Fruit fly (Drosophila melanogaster) whole organism, embryonic: ENCODE data around the gene nod.

ENCODE experiments used
- B-H2 ChIP-seq: fragments of 200-800 bp; sonication (Bioruptor generic); optimal IDR thresholded peaks from 2 replicates; lab custom pipeline; 2018; ENCODE audit warnings: missing biosample characterization, mild to moderate bottlenecking, missing genetic modification characterization
- Bgb ChIP-seq: fragments of 200-800 bp; sonication (Bioruptor generic); IDR thresholded peaks from 2 replicates; pipeline ENCODE4 v1.3.6; 2022; ENCODE audit warnings: missing biosample characterization, missing genetic modification characterization; ENCODE audit not compliant: partially characterized antibody
- CG10462 ChIP-seq: fragments of 200-800 bp; sonication (Bioruptor generic); optimal IDR thresholded peaks from 2 replicates; lab custom pipeline; 2016; ENCODE audit warnings: missing biosample characterization, missing genetic modification characterization
- CG12659 ChIP-seq: fragments of 200-800 bp; sonication (Bioruptor generic); optimal IDR thresholded peaks from 3 replicates; lab custom pipeline; 2017; ENCODE audit warnings: mild to moderate bottlenecking, missing biosample characterization, missing genetic modification reagents, missing genetic modification characterization
- CG12942 ChIP-seq: fragments of 200-800 bp; sonication (Bioruptor generic); optimal IDR thresholded peaks from 3 replicates; lab custom pipeline; 2016; ENCODE audit warnings: missing biosample characterization, missing genetic modification characterization
- CG14860 ChIP-seq: fragments of 200-800 bp; sonication (Bioruptor generic); IDR thresholded peaks from 3 replicates; pipeline ENCODE4 v1.3.6; 2022; ENCODE audit warnings: missing biosample characterization, missing genetic modification characterization; ENCODE audit not compliant: partially characterized antibody
- CG1832 ChIP-seq: fragments of 200-800 bp; sonication (Bioruptor generic); optimal IDR thresholded peaks from 2 replicates; lab custom pipeline; 2017; ENCODE audit warnings: missing biosample characterization, mild to moderate bottlenecking, missing genetic modification characterization, inconsistent platforms
- CG34422 ChIP-seq: fragments of 200-800 bp; sonication (Bioruptor generic); IDR thresholded peaks from 3 replicates; pipeline ENCODE4 v1.3.6; 2022; ENCODE audit warnings: missing biosample characterization, missing genetic modification characterization
- CG3726 ChIP-seq: fragments of 200-800 bp; sonication (Bioruptor generic); IDR thresholded peaks from 3 replicates; pipeline ENCODE4, ENCODE4 v1.3.6; 2022; ENCODE audit warnings: missing biosample characterization, missing genetic modification characterization
- CG3847 ChIP-seq: fragments of 200-800 bp; sonication (Bioruptor generic); IDR thresholded peaks from 2 replicates; pipeline ENCODE4 v1.3.6; 2022; ENCODE audit warnings: missing biosample characterization, missing genetic modification characterization
- CG4282 ChIP-seq: fragments of 200-800 bp; sonication (Bioruptor generic); optimal IDR thresholded peaks from 2 replicates; lab custom pipeline; 2016; ENCODE audit warnings: missing biosample characterization, missing genetic modification characterization
- CG4328 ChIP-seq: fragments of 200-800 bp; sonication (Bioruptor generic); optimal IDR thresholded peaks from 3 replicates; lab custom pipeline; 2017; ENCODE audit warnings: missing biosample characterization, missing genetic modification reagents, missing genetic modification characterization
- CG43689 ChIP-seq: fragments of 200-800 bp; sonication (Bioruptor generic); IDR thresholded peaks from 2 replicates; pipeline ENCODE4 v1.3.6; 2022; ENCODE audit warnings: missing biosample characterization, missing genetic modification characterization
- CG4424 ChIP-seq: fragments of 200-800 bp; sonication (Bioruptor generic); optimal IDR thresholded peaks from 3 replicates; lab custom pipeline; 2016; ENCODE audit warnings: missing biosample characterization, missing genetic modification characterization
- CG6654 ChIP-seq: fragments of 200-800 bp; sonication (Bioruptor generic); optimal IDR thresholded peaks from 2 replicates; lab custom pipeline; 2017; ENCODE audit warnings: missing biosample characterization, mild to moderate bottlenecking, missing genetic modification characterization
- CG7372 ChIP-seq: fragments of 200-800 bp; sonication (Bioruptor generic); IDR thresholded peaks from 2 replicates; pipeline ENCODE4 v1.3.6; 2022; ENCODE audit warnings: missing biosample characterization, missing genetic modification characterization
- CG9817 ChIP-seq: fragments of 200-800 bp; sonication (Bioruptor generic); optimal IDR thresholded peaks from 2 replicates; lab custom pipeline; 2018; ENCODE audit warnings: missing biosample characterization, mild to moderate bottlenecking, missing genetic modification characterization, moderate library complexity
- CrebB ChIP-seq: fragments of 200-800 bp; sonication (Bioruptor generic); optimal IDR thresholded peaks from 3 replicates; lab custom pipeline; 2018; ENCODE audit warnings: missing biosample characterization, mild to moderate bottlenecking, missing genetic modification characterization
- D19A ChIP-seq: fragments of 200-800 bp; optimal IDR thresholded peaks from 3 replicates; lab custom pipeline; 2019; ENCODE audit warnings: missing biosample characterization, mild to moderate bottlenecking, missing genetic modification characterization, moderate library complexity
- Deaf1 ChIP-seq: fragments of 200-800 bp; optimal IDR thresholded peaks from 3 replicates; lab custom pipeline; 2019; ENCODE audit warnings: missing biosample characterization, mild to moderate bottlenecking, missing genetic modification characterization, moderate library complexity
- Dip2 ChIP-seq: fragments of 200-800 bp; sonication (Bioruptor generic); IDR thresholded peaks from 2 replicates; pipeline ENCODE4 v1.3.6; 2022; ENCODE audit warnings: missing biosample characterization, missing genetic modification characterization
- Fer3 ChIP-seq: fragments of 200-800 bp; sonication (Bioruptor generic); optimal IDR thresholded peaks from 2 replicates; lab custom pipeline; 2018; ENCODE audit warnings: missing biosample characterization, mild to moderate bottlenecking, missing genetic modification characterization, moderate library complexity
- Hmx ChIP-seq: fragments of 200-800 bp; sonication (Bioruptor generic); optimal IDR thresholded peaks from 2 replicates; lab custom pipeline; 2016; ENCODE audit warnings: missing biosample characterization, missing genetic modification characterization
- NFAT ChIP-seq: fragments of 200-800 bp; sonication (Bioruptor generic); IDR thresholded peaks from 2 replicates; pipeline ENCODE4 v1.3.6; 2022; ENCODE audit warnings: missing biosample characterization, missing genetic modification characterization
- NK7.1 ChIP-seq: fragments of 200-800 bp; sonication (Bioruptor generic); optimal IDR thresholded peaks from 3 replicates; lab custom pipeline; 2016; ENCODE audit warnings: missing biosample characterization, missing genetic modification characterization
- Pdp1 ChIP-seq, 2 experiments: fragments of 200-800 bp; sonication (Bioruptor generic); optimal IDR thresholded peaks; 3 replicates each; lab custom pipeline; 2016; ENCODE audit warnings: missing biosample characterization in 2 of 2, missing genetic modification characterization in 2 of 2, mild to moderate bottlenecking in 1 of 2, moderate library complexity in 1 of 2
- Ravus ChIP-seq: fragments of 200-800 bp; sonication (Bioruptor generic); IDR thresholded peaks from 2 replicates; pipeline ENCODE4 v1.3.6; 2022; ENCODE audit warnings: missing biosample characterization, missing genetic modification characterization
- Side ChIP-seq: fragments of 200-800 bp; sonication (Bioruptor generic); optimal IDR thresholded peaks from 2 replicates; lab custom pipeline; 2016; ENCODE audit warnings: missing biosample characterization, missing genetic modification characterization
- Sox100B ChIP-seq: fragments of 200-800 bp; sonication (Bioruptor generic); optimal IDR thresholded peaks from 3 replicates; lab custom pipeline; 2018; ENCODE audit warnings: missing biosample characterization, mild to moderate bottlenecking, missing genetic modification characterization
- ab ChIP-seq: fragments of 200-800 bp; sonication (Bioruptor generic); optimal IDR thresholded peaks from 2 replicates; lab custom pipeline; 2016; ENCODE audit warnings: missing biosample characterization, missing genetic modification characterization
- ap ChIP-seq: fragments of 200-800 bp; sonication (Bioruptor generic); IDR thresholded peaks from 2 replicates; pipeline ENCODE4 v1.3.6; 2022; ENCODE audit warnings: missing biosample characterization, missing genetic modification characterization
- bcd ChIP-seq: fragments of 200-800 bp; sonication (Bioruptor generic); optimal IDR thresholded peaks from 2 replicates; lab custom pipeline; 2017; ENCODE audit warnings: missing biosample characterization, mild to moderate bottlenecking, missing genetic modification characterization
- bowl ChIP-seq: fragments of 200-800 bp; sonication (Bioruptor generic); IDR thresholded peaks from 2 replicates; pipeline ENCODE4 v1.3.6; 2022; ENCODE audit warnings: missing biosample characterization, missing genetic modification characterization
- ci ChIP-seq: fragments of 200-800 bp; sonication (Bioruptor generic); IDR thresholded peaks from 3 replicates; pipeline ENCODE4 v1.3.6; 2022; ENCODE audit warnings: missing biosample characterization, missing genetic modification characterization
- ewg ChIP-seq: fragments of 200-800 bp; sonication (Bioruptor generic); optimal IDR thresholded peaks from 3 replicates; lab custom pipeline; 2017; ENCODE audit warnings: mild to moderate bottlenecking, missing biosample characterization, missing genetic modification reagents, missing genetic modification characterization
- fd64A ChIP-seq: fragments of 200-800 bp; sonication (Bioruptor generic); optimal IDR thresholded peaks from 3 replicates; lab custom pipeline; 2018; ENCODE audit warnings: missing biosample characterization, mild to moderate bottlenecking, missing genetic modification characterization
- fru ChIP-seq: fragments of >200 bp; optimal IDR thresholded peaks from 2 replicates; lab custom pipeline; 2017
- gce ChIP-seq: fragments of 200-800 bp; sonication (Bioruptor generic); IDR thresholded peaks from 3 replicates; pipeline ENCODE4 v1.3.6; 2022; ENCODE audit warnings: missing biosample characterization, missing genetic modification characterization
- gcm ChIP-seq: fragments of 200-800 bp; sonication (Bioruptor generic); optimal IDR thresholded peaks from 2 replicates; lab custom pipeline; 2019; ENCODE audit warnings: missing biosample characterization, mild to moderate bottlenecking, missing genetic modification characterization, moderate library complexity
- gsb ChIP-seq: fragments of 200-800 bp; sonication (Bioruptor generic); IDR thresholded peaks from 2 replicates; pipeline ENCODE4 v1.3.6; 2022; ENCODE audit warnings: missing biosample characterization, missing genetic modification characterization
- maf-S ChIP-seq: fragments of 200-800 bp; sonication (Bioruptor generic); optimal IDR thresholded peaks from 2 replicates; lab custom pipeline; 2016; ENCODE audit warnings: missing biosample characterization, missing genetic modification characterization
- mld ChIP-seq: fragments of 200-800 bp; sonication (Bioruptor generic); IDR thresholded peaks from 3 replicates; pipeline ENCODE4 v1.3.6; 2022; ENCODE audit warnings: missing biosample characterization, missing genetic modification characterization; ENCODE audit not compliant: partially characterized antibody
- org-1 ChIP-seq: fragments of 200-800 bp; sonication (Bioruptor generic); optimal IDR thresholded peaks from 2 replicates; lab custom pipeline; 2017; ENCODE audit warnings: missing biosample characterization, missing genetic modification characterization
- pb ChIP-seq: fragments of 200-800 bp; sonication (Bioruptor generic); optimal IDR thresholded peaks from 3 replicates; lab custom pipeline; 2016; ENCODE audit warnings: missing biosample characterization, missing genetic modification characterization
- pho ChIP-seq: fragments of 200-800 bp; sonication (Bioruptor generic); optimal IDR thresholded peaks from 2 replicates; lab custom pipeline; 2016; ENCODE audit warnings: missing biosample characterization, missing genetic modification characterization
- sob ChIP-seq: fragments of 200-800 bp; sonication (Bioruptor generic); IDR thresholded peaks from 2 replicates; pipeline ENCODE4 v1.3.6; 2022; ENCODE audit warnings: missing biosample characterization, missing genetic modification characterization
- sug ChIP-seq: fragments of 200-800 bp; optimal IDR thresholded peaks from 2 replicates; lab custom pipeline; 2019; ENCODE audit warnings: missing biosample characterization, mild to moderate bottlenecking, missing genetic modification characterization, moderate library complexity
- zen ChIP-seq: fragments of 200-800 bp; sonication (Bioruptor generic); optimal IDR thresholded peaks from 3 replicates; lab custom pipeline; 2018; ENCODE audit warnings: missing biosample characterization, mild to moderate bottlenecking, missing genetic modification characterization, moderate library complexity

nod gene

dm6 chrX:11622649-11623425 lies 42.3 kb downstream of the nod start (continued):
- TF ChIP-seq CG1832 (GFP tag; lab: Kevin White, UChicago) (no peak), maf-S (GFP tag; lab: Kevin White, UChicago) (peak; percentile 63), fru (lab: Kevin White, UChicago) (no peak), B-H2 (GFP tag; lab: Kevin White, UChicago) (peak; percentile 3), CG4424 (peak; percentile 67), Side (no peak), CG7372 (GFP tag; lab: Robert Waterston, UW) (peak; percentile 59; the same call in 1 of the 2 replicates), sug (tag; lab: Kevin White, UChicago) (peak; percentile 49), CG4282 (GFP tag; lab: Kevin White, UChicago) (no peak), NK7.1 (peak; percentile 70), ap (GFP tag; lab: Robert Waterston, UW) (no peak), Bgb (no peak), pho (GFP tag; lab: Kevin White, UChicago) (peak; percentile 68), Pdp1 (GFP tag; optimal IDR thresholded peaks at IDR 0.05; lab: Kevin White, UChicago) (peak in 1 of 2 experiments; percentile 72)

dm6 chrX:11628986-11629571 lies 48.5 kb downstream of the nod start:
- TF ChIP-seq Fer3 (no peak), CG12942 (GFP tag; lab: Kevin White, UChicago) (peak; percentile 5), NFAT (GFP tag; lab: Robert Waterston, UW) (no peak), pb (GFP tag; lab: Kevin White, UChicago) (peak; percentile 19), Dip2 (GFP tag; lab: Robert Waterston, UW) (no peak), bcd (GFP tag; lab: Kevin White, UChicago) (peak; percentile 29), Pdp1 (GFP tag; optimal IDR thresholded peaks at IDR 0.05; lab: Kevin White, UChicago) (peak; percentile 20 to 47), org-1 (peak; percentile 9), Sox100B (peak; percentile 43), ewg (peak; percentile 28), gcm (GFP tag; lab: Kevin White, UChicago) (peak; percentile 52), mld (GFP tag; lab: Robert Waterston, UW) (no peak), CG6654 (GFP tag; lab: Kevin White, UChicago) (no peak), ab (no peak), CG43689 (0 out of 2 replicates have a peak, but pooled peaks have one; percentile 5), CG9817 (peak; percentile 12), Hmx (GFP tag; lab: Kevin White, UChicago) (no peak), D19A (tag; lab: Kevin White, UChicago) (peak; percentile 34), sob (GFP tag; lab: Robert Waterston, UW) (peak; percentile 57; the same call in 1 of the 2 replicates), fd64A (GFP tag; lab: Kevin White, UChicago) (peak; percentile 33), CG3726 (0 out of 3 replicates have a peak, but pooled peaks have one; percentile 48), CG4328 (GFP tag; lab: Kevin White, UChicago) (no peak), CG14860 (GFP tag; lab: Robert Waterston, UW) (no peak), bowl (GFP tag; lab: Robert Waterston, UW) (no peak), zen (tag; lab: Kevin White, UChicago) (peak; percentile 32), NK7.1 (peak; percentile 20), gce (GFP tag; lab: Robert Waterston, UW) (0 out of 3 replicates have a peak, but pooled peaks have one; percentile 45), CG34422 (GFP tag; lab: Robert Waterston, UW) (peak; percentile 37; the same call in 1 of the 3 replicates), ci (GFP tag; lab: Robert Waterston, UW) (peak; percentile 85), Deaf1 (tag; lab: Kevin White, UChicago) (no peak), CG12659 (GFP tag; lab: Kevin White, UChicago) (no peak), gsb (GFP tag; lab: Robert Waterston, UW) (no peak), Ravus (GFP tag; lab: Robert Waterston, UW) (no peak), CG10462 (peak; percentile 11), CrebB (no peak), CG3847 (GFP tag; lab: Robert Waterston, UW) (no peak)
